Worm (Caenorhabditis elegans) whole organism, young adult: ENCODE results near the gene idpp-5.

Experiments used
- B0035.1 ChIP-seq: sonication (generic microtip); optimal IDR thresholded peaks from 2 replicates; lab custom pipeline; 2016; ENCODE audit warnings: missing genetic modification characterization, mild to moderate bottlenecking, missing compliant biosample characterization, missing genotype, missing genetic modification reagents
- C06A6.2 ChIP-seq: fragments of 200-800 bp; sonication (Bioruptor generic); conservative IDR thresholded peaks from 2 replicates; pipeline ENCODE4 v1.3.6; 2022; ENCODE audit warnings: missing genetic modification characterization, missing compliant biosample characterization
- C17E4.6 ChIP-seq: fragments of 200-800 bp; sonication (Bioruptor generic); IDR thresholded peaks from 2 replicates; pipeline ENCODE4 v1.3.6; 2022; ENCODE audit warnings: missing genetic modification reagents, missing genetic modification characterization, missing compliant biosample characterization
- K11D2.4 ChIP-seq: fragments of 200-800 bp; sonication (Bioruptor generic); IDR thresholded peaks from 2 replicates; pipeline ENCODE4 v1.3.6; 2022; ENCODE audit warnings: missing genetic modification reagents, missing genetic modification characterization, missing compliant biosample characterization
- K12H6.12 ChIP-seq: fragments of 200-800 bp; sonication (Bioruptor generic); optimal IDR thresholded peaks from 2 replicates; lab custom pipeline; 2018; ENCODE audit warnings: mild to moderate bottlenecking, missing genetic modification characterization, missing compliant biosample characterization
- T26A5.8 ChIP-seq: sonication (generic microtip); optimal IDR thresholded peaks from 2 replicates; lab custom pipeline; 2016; ENCODE audit warnings: missing genetic modification characterization, missing compliant biosample characterization
- Y67H2A.10 ChIP-seq: fragments of 200-800 bp; sonication (Bioruptor generic); conservative IDR thresholded peaks from 2 replicates; pipeline ENCODE4 v1.3.6; 2022; ENCODE audit warnings: missing genetic modification reagents, missing genetic modification characterization, missing compliant biosample characterization
- aptf-3 ChIP-seq: fragments of 200-800 bp; sonication (Bioruptor generic); IDR thresholded peaks from 2 replicates; pipeline ENCODE4 v1.3.6; 2022; ENCODE audit warnings: missing genetic modification characterization, missing compliant biosample characterization
- atf-7 ChIP-seq: sonication (generic microtip); optimal IDR thresholded peaks from 2 replicates; lab custom pipeline; 2017; ENCODE audit warnings: mild to moderate bottlenecking, missing genetic modification characterization, missing compliant biosample characterization
- athp-1 ChIP-seq: sonication (generic microtip); optimal IDR thresholded peaks from 2 replicates; lab custom pipeline; 2017; ENCODE audit warnings: mild to moderate bottlenecking, missing genetic modification characterization, missing compliant biosample characterization
- attf-3 ChIP-seq: fragments of 200-800 bp; sonication (Bioruptor generic); conservative IDR thresholded peaks from 2 replicates; pipeline ENCODE4 v1.3.6; 2022; ENCODE audit warnings: missing genetic modification reagents, missing genetic modification characterization, missing compliant biosample characterization
- bed-2 ChIP-seq: fragments of 200-800 bp; sonication (Bioruptor generic); IDR thresholded peaks from 2 replicates; pipeline ENCODE4 v1.3.6; 2022; ENCODE audit warnings: missing genetic modification reagents, missing genetic modification characterization, missing compliant biosample characterization
- ccch-3 ChIP-seq: fragments of 200-800 bp; sonication (Bioruptor generic); optimal IDR thresholded peaks from 2 replicates; lab custom pipeline; 2018; ENCODE audit warnings: mild to moderate bottlenecking, missing genetic modification characterization, missing compliant biosample characterization
- cebp-1 ChIP-seq, 2 experiments: fragments of 200-800 bp in 1 of 2; sonication (Bioruptor generic) in 1 of 2; sonication (generic microtip) in 1 of 2; IDR thresholded peaks in 1 of 2; optimal IDR thresholded peaks in 1 of 2; 2 replicates each; pipeline versions ENCODE4 v1.3.6 to Lab custom; 2017 to 2022; ENCODE audit warnings: missing compliant biosample characterization in 2 of 2, missing genetic modification characterization in 2 of 2, mild to moderate bottlenecking in 1 of 2, missing genetic modification reagents in 1 of 2, moderate library complexity in 1 of 2
- ceh-58 ChIP-seq: fragments of 200-800 bp; sonication (Bioruptor generic); IDR thresholded peaks from 2 replicates; pipeline ENCODE4 v1.3.6; 2022; ENCODE audit warnings: missing genetic modification characterization, missing compliant biosample characterization
- ceh-91 ChIP-seq: fragments of 200-800 bp; sonication (Bioruptor generic); IDR thresholded peaks from 2 replicates; pipeline ENCODE4 v1.3.6; 2022; ENCODE audit warnings: missing genetic modification reagents, missing genetic modification characterization, missing compliant biosample characterization
- die-1 ChIP-seq: sonication (generic microtip); optimal IDR thresholded peaks from 2 replicates; lab custom pipeline; 2016; ENCODE audit warnings: missing genotype, mild to moderate bottlenecking, missing genetic modification characterization, missing compliant biosample characterization
- efl-1 ChIP-seq: fragments of 150-350 bp; optimal IDR thresholded peaks from 2 replicates; lab custom pipeline; 2014; ENCODE audit warnings: missing biosample characterization, missing genetic modification reagents, missing genetic modification characterization
- egl-18 ChIP-seq: fragments of 200-800 bp; sonication (Bioruptor generic); IDR thresholded peaks from 2 replicates; pipeline ENCODE4 v1.3.6; 2022; ENCODE audit warnings: missing genetic modification reagents, missing genetic modification characterization, missing compliant biosample characterization
- ekl-4 ChIP-seq: fragments of 200-800 bp; sonication (Bioruptor generic); IDR thresholded peaks from 2 replicates; pipeline ENCODE4 v1.3.6; 2022; ENCODE audit warnings: missing genetic modification reagents, missing genetic modification characterization, missing compliant biosample characterization
- ets-4 ChIP-seq: fragments of 200-800 bp; sonication (Bioruptor generic); optimal IDR thresholded peaks from 2 replicates; lab custom pipeline; 2018; ENCODE audit warnings: mild to moderate bottlenecking, missing genetic modification characterization, missing compliant biosample characterization
- gei-17 ChIP-seq: fragments of 200-800 bp; sonication (Bioruptor generic); optimal IDR thresholded peaks from 2 replicates; lab custom pipeline; 2018; ENCODE audit warnings: mild to moderate bottlenecking, missing genetic modification characterization, missing compliant biosample characterization
- hlh-12 ChIP-seq: sonication (generic microtip); optimal IDR thresholded peaks from 2 replicates; lab custom pipeline; 2016; ENCODE audit warnings: missing genetic modification characterization, missing compliant biosample characterization
- hlh-26 ChIP-seq: fragments of 200-800 bp; sonication (Bioruptor generic); conservative IDR thresholded peaks from 2 replicates; pipeline ENCODE4 v1.3.6; 2022; ENCODE audit warnings: missing genetic modification reagents, missing genetic modification characterization, missing compliant biosample characterization
- lag-1 ChIP-seq: fragments of 200-800 bp; sonication (Bioruptor generic); IDR thresholded peaks from 2 replicates; pipeline ENCODE4 v1.3.6; 2022; ENCODE audit warnings: missing genetic modification reagents, missing genetic modification characterization, missing compliant biosample characterization
- let-526 ChIP-seq: fragments of 200-800 bp; sonication (Bioruptor generic); IDR thresholded peaks from 2 replicates; pipeline ENCODE4 v1.3.6; 2022; ENCODE audit warnings: missing genetic modification reagents, missing genetic modification characterization, missing compliant biosample characterization
- let-607 ChIP-seq, 2 experiments: fragments of 200-800 bp in 1 of 2; sonication (Bioruptor generic) in 1 of 2; sonication (generic microtip) in 1 of 2; optimal IDR thresholded peaks; 2 replicates each; lab custom pipeline; 2016 to 2018; ENCODE audit warnings: mild to moderate bottlenecking in 2 of 2, missing compliant biosample characterization in 2 of 2, missing genetic modification characterization in 2 of 2, moderate library complexity in 2 of 2, missing genotype in 1 of 2
- lin-35 ChIP-seq, 3 experiments: fragments of 150-350 bp in 2 of 3; sonication (generic microtip) in 1 of 3; optimal IDR thresholded peaks; 2 replicates each; lab custom pipeline; 2014 to 2018; ENCODE audit warnings: missing biosample characterization in 3 of 3, missing genetic modification characterization in 3 of 3, missing genetic modification reagents in 3 of 3
- lin-40 ChIP-seq: sonication (generic microtip); optimal IDR thresholded peaks from 2 replicates; lab custom pipeline; 2016; ENCODE audit warnings: missing genetic modification characterization, mild to moderate bottlenecking, missing compliant biosample characterization, missing genotype, missing genetic modification reagents
- lsl-1 ChIP-seq: fragments of 200-800 bp; sonication (Bioruptor generic); optimal IDR thresholded peaks from 2 replicates; lab custom pipeline; 2018; ENCODE audit warnings: mild to moderate bottlenecking, missing genetic modification characterization, moderate library complexity, missing compliant biosample characterization
- madf-10 ChIP-seq: sonication (generic microtip); optimal IDR thresholded peaks from 2 replicates; lab custom pipeline; 2016; ENCODE audit warnings: mild to moderate bottlenecking, missing genetic modification characterization, missing compliant biosample characterization
- mcd-1 ChIP-seq: fragments of 200-800 bp; sonication (Bioruptor generic); IDR thresholded peaks from 2 replicates; pipeline ENCODE4 v1.3.6; 2022; ENCODE audit warnings: missing genetic modification reagents, missing genetic modification characterization, missing compliant biosample characterization
- mel-28 ChIP-seq: sonication (generic microtip); optimal IDR thresholded peaks from 2 replicates; lab custom pipeline; 2016; ENCODE audit warnings: borderline replicate concordance, mild to moderate bottlenecking, missing genetic modification characterization, missing compliant biosample characterization
- mxl-1 ChIP-seq: sonication (generic microtip); optimal IDR thresholded peaks from 2 replicates; lab custom pipeline; 2016; ENCODE audit warnings: missing genetic modification characterization, missing compliant biosample characterization
- nfyb-1 ChIP-seq: fragments of 200-800 bp; sonication (Bioruptor generic); IDR thresholded peaks from 2 replicates; pipeline ENCODE4 v1.3.6; 2022; ENCODE audit warnings: missing genetic modification reagents, missing genetic modification characterization, missing compliant biosample characterization
- nhr-179 ChIP-seq: sonication (generic microtip); optimal IDR thresholded peaks from 2 replicates; lab custom pipeline; 2016; ENCODE audit warnings: mild to moderate bottlenecking, missing genetic modification characterization, missing compliant biosample characterization
- nhr-27 ChIP-seq: fragments of 200-800 bp; sonication (Bioruptor generic); optimal IDR thresholded peaks from 2 replicates; lab custom pipeline; 2018; ENCODE audit warnings: mild to moderate bottlenecking, missing genetic modification characterization, moderate library complexity, missing compliant biosample characterization
- nhr-90 ChIP-seq: sonication (generic microtip); optimal IDR thresholded peaks from 2 replicates; lab custom pipeline; 2016; ENCODE audit warnings: missing genotype, mild to moderate bottlenecking, missing genetic modification characterization, missing compliant biosample characterization
- pha-4 ChIP-seq: fragments of 150-350 bp; sonication (generic microtip); optimal IDR thresholded peaks from 2 replicates; lab custom pipeline; 2014; ENCODE audit warnings: missing biosample characterization, missing genetic modification reagents, missing genetic modification characterization
- rcor-1 ChIP-seq: fragments of 200-800 bp; sonication (Bioruptor generic); IDR thresholded peaks from 2 replicates; pipeline ENCODE4 v1.3.6; 2022; ENCODE audit warnings: missing genetic modification reagents, missing genetic modification characterization, missing compliant biosample characterization
- rec-8 ChIP-seq, 2 experiments: sonication (generic microtip); optimal IDR thresholded peaks; 2 replicates each; lab custom pipeline; 2016; ENCODE audit warnings: mild to moderate bottlenecking in 2 of 2, missing genetic modification characterization in 2 of 2, missing genetic modification reagents in 2 of 2, missing genotype in 2 of 2, missing biosample characterization in 1 of 2, missing compliant biosample characterization in 1 of 2, moderate library complexity in 1 of 2
- repo-1 ChIP-seq: sonication (generic microtip); optimal IDR thresholded peaks from 2 replicates; lab custom pipeline; 2017; ENCODE audit warnings: mild to moderate bottlenecking, missing genetic modification characterization, missing compliant biosample characterization
- sdz-38 ChIP-seq: sonication (generic microtip); optimal IDR thresholded peaks from 2 replicates; lab custom pipeline; 2016; ENCODE audit warnings: missing genotype, missing genetic modification characterization, missing compliant biosample characterization
- snpc-1.1 ChIP-seq: sonication (generic microtip); optimal IDR thresholded peaks from 2 replicates; lab custom pipeline; 2017; ENCODE audit warnings: missing genetic modification characterization, mild to moderate bottlenecking, missing compliant biosample characterization, antibody characterized with exemption, moderate library complexity, missing genotype, missing genetic modification reagents; ENCODE audit not compliant: insufficient read depth
- somi-1 ChIP-seq: fragments of 200-800 bp; sonication (Bioruptor generic); optimal IDR thresholded peaks from 2 replicates; lab custom pipeline; 2018; ENCODE audit warnings: mild to moderate bottlenecking, missing genetic modification characterization, missing compliant biosample characterization
- tlf-1 ChIP-seq: fragments of 200-800 bp; sonication (Bioruptor generic); optimal IDR thresholded peaks from 2 replicates; lab custom pipeline; 2018; ENCODE audit warnings: mild to moderate bottlenecking, missing genetic modification characterization, missing compliant biosample characterization
- unc-130 ChIP-seq: sonication (generic microtip); optimal IDR thresholded peaks from 2 replicates; lab custom pipeline; 2016; ENCODE audit warnings: missing genetic modification reagents, missing genetic modification characterization, missing compliant biosample characterization
- xnd-1 ChIP-seq: sonication (generic microtip); optimal IDR thresholded peaks from 2 replicates; lab custom pipeline; 2016; ENCODE audit warnings: missing genotype, missing genetic modification reagents, missing genetic modification characterization, missing compliant biosample characterization
- ztf-26 ChIP-seq: sonication (generic microtip); optimal IDR thresholded peaks from 2 replicates; lab custom pipeline; 2017; ENCODE audit warnings: missing genetic modification characterization, missing compliant biosample characterization

idpp-5 gene

DNA sequence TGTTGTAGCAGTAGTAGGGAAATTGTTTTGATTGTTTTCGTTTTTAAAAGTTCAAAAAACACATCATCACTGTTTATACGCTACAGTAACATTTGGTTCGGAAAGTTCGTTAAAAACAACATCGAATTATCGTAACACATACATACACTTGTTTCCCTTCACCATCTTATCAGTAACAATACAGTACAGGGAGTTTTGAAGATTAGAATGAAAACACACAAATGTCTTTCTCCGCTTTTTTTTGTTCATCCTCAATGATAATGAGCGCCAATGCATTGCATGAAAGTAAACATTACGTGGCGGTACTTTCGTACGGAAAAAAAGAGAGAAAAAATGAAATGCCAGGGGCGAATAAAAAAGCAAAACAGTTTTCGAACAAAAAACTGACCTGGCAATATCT is 37.0 kb upstream of the idpp-5 start:
- TF ChIP-seq lsl-1 (no peak), bed-2 (GFP tag; lab: Robert Waterston, UW) (no peak), B0035.1 (tag; lab: Kevin White, UChicago) (no peak), tlf-1 (GFP tag; lab: Kevin White, UChicago) (no peak), Y67H2A.10 (GFP tag; lab: Robert Waterston, UW) (no peak), let-607 (tag; optimal IDR thresholded peaks at IDR 0.05; lab: Kevin White, UChicago) (peak in 1 of 2 experiments; percentile 55), repo-1 (no peak), somi-1 (GFP tag; lab: Kevin White, UChicago) (no peak), ccch-3 (GFP tag; lab: Kevin White, UChicago) (no peak), gei-17 (no peak), let-526 (no peak), die-1 (no peak), K12H6.12 (tag; lab: Kevin White, UChicago) (no peak), pha-4 (peak; percentile 34), rec-8 (tag; optimal IDR thresholded peaks at IDR 0.05; lab: Kevin White, UChicago) (no peak), cebp-1 (GFP tag; IDR thresholded peaks at IDR 0.05; lab: Robert Waterston, UW) (no peak), cebp-1 (tag; optimal IDR thresholded peaks at IDR 0.05; lab: Kevin White, UChicago) (peak; percentile 20), rcor-1 (GFP tag; lab: Robert Waterston, UW) (no peak), lin-40 (peak; percentile 7), lag-1 (no peak), C06A6.2 (GFP tag; lab: Robert Waterston, UW) (no peak), nhr-27 (tag; lab: Kevin White, UChicago) (no peak), lin-35 (GFP tag; optimal IDR thresholded peaks at IDR 0.05; lab: Kevin White, UChicago) (no peak), mcd-1 (GFP tag; lab: Robert Waterston, UW) (no peak), ztf-26 (tag; lab: Kevin White, UChicago) (no peak), nfyb-1 (GFP tag; lab: Robert Waterston, UW) (no peak), ceh-58 (GFP tag; lab: Robert Waterston, UW) (no peak), K11D2.4 (GFP tag; lab: Robert Waterston, UW) (no peak), attf-3 (GFP tag; lab: Robert Waterston, UW) (no peak), aptf-3 (GFP tag; lab: Robert Waterston, UW) (no peak), sdz-38 (tag; lab: Kevin White, UChicago) (no peak), athp-1 (no peak), unc-130 (GFP tag; lab: Kevin White, UChicago) (no peak), ekl-4 (GFP tag; lab: Robert Waterston, UW) (no peak), hlh-26 (GFP tag; lab: Robert Waterston, UW) (no peak), efl-1 (GFP tag; lab: Kevin White, UChicago) (no peak), T26A5.8 (tag; lab: Kevin White, UChicago) (no peak), ceh-91 (GFP tag; lab: Robert Waterston, UW) (no peak), ets-4 (GFP tag; lab: Kevin White, UChicago) (peak; percentile 9), C17E4.6 (GFP tag; lab: Robert Waterston, UW) (no peak), xnd-1 (no peak), atf-7 (no peak), mel-28 (tag; lab: Kevin White, UChicago) (no peak), egl-18 (GFP tag; lab: Robert Waterston, UW) (no peak), hlh-12 (tag; lab: Kevin White, UChicago) (no peak), nhr-179 (no peak), madf-10 (no peak), nhr-90 (tag; lab: Kevin White, UChicago) (no peak), snpc-1.1 (tag; lab: Kevin White, UChicago) (no peak), mxl-1 (no peak)
